Fruit fly (Drosophila melanogaster): ENCODE measurements around the gene hyx.

hyx gene

dm6 chr3R:9014859-9015466 lies 23.6 kb upstream of the hyx start, which contains the start of the genes Kcmf1, Sf3b5 and CG11986:
Gene Kcmf1 (minus strand): TSS chr3R:9014909.
Gene Sf3b5 (minus strand): TSS chr3R:9015341.
Gene CG11986 (plus strand): TSS chr3R:9015446.
- TF ChIP-seq Hr96 (GFP tag; optimal IDR thresholded peaks at IDR 0.05) (no peak), Crg-1 (GFP tag; optimal IDR thresholded peaks at IDR 0.05) (no peak), CG11617 (GFP tag; optimal IDR thresholded peaks at IDR 0.05) (no peak), CG1620 (GFP tag; optimal IDR thresholded peaks at IDR 0.05) (no peak), CG7101 (tag; optimal IDR thresholded peaks at IDR 0.05) (no peak), CG7045 (GFP tag; optimal IDR thresholded peaks at IDR 0.05) (no peak), cic (GFP tag; optimal IDR thresholded peaks at IDR 0.05) (no peak), Mnt (GFP tag; optimal IDR thresholded peaks at IDR 0.05) (no peak), toe (GFP tag; optimal IDR thresholded peaks at IDR 0.05) (no peak), pad (GFP tag; optimal IDR thresholded peaks at IDR 0.05) (no peak), CG12768 (GFP tag; optimal IDR thresholded peaks at IDR 0.05) (no peak), CG5204 (GFP tag; optimal IDR thresholded peaks at IDR 0.05) (no peak), ovo (GFP tag; optimal IDR thresholded peaks at IDR 0.05) (no peak), bab1 (GFP tag; optimal IDR thresholded peaks at IDR 0.05) (no peak)

- TF ChIP-seq cnc (optimal IDR thresholded peaks at IDR 0.05) (no peak), kay (GFP tag; ENCODE audit: borderline replicate concordance) (no peak), tj (GFP tag; optimal IDR thresholded peaks at IDR 0.05) (peak; percentile 95), ovo (GFP tag; optimal IDR thresholded peaks at IDR 0.05) (no peak), CG7045 (GFP tag; optimal IDR thresholded peaks at IDR 0.05) (no peak), cic (GFP tag; optimal IDR thresholded peaks at IDR 0.05) (no peak), CG12768 (GFP tag; optimal IDR thresholded peaks at IDR 0.05) (no peak), Crg-1 (GFP tag; optimal IDR thresholded peaks at IDR 0.05) (no peak), Hr96 (GFP tag; optimal IDR thresholded peaks at IDR 0.05) (no peak), toe (GFP tag; optimal IDR thresholded peaks at IDR 0.05) (no peak), CG1620 (GFP tag; optimal IDR thresholded peaks at IDR 0.05) (no peak), CG14711 (tag; optimal IDR thresholded peaks at IDR 0.05) (no peak), bab1 (GFP tag; optimal IDR thresholded peaks at IDR 0.05) (peak; percentile 17), CG33017 (tag; optimal IDR thresholded peaks at IDR 0.05) (no peak), pad (GFP tag; optimal IDR thresholded peaks at IDR 0.05) (no peak), Clk (GFP tag; optimal IDR thresholded peaks at IDR 0.05) (no peak)
Measured at dm6 chr3R:9016869-9017268, 21.7 kb upstream of the hyx start.

dm6 chr3R:9019689-9020138 lies 18.8 kb upstream of the hyx start, which contains the start of gene tgo:
Gene tgo (minus strand): TSS chr3R:9020022.
- TF ChIP-seq CG7101 (tag; optimal IDR thresholded peaks at IDR 0.05) = peak; percentile 2
- TF ChIP-seq cnc (optimal IDR thresholded peaks at IDR 0.05) = no peak
- TF ChIP-seq bab1 (GFP tag; optimal IDR thresholded peaks at IDR 0.05) = peak; percentile 65
- no peak for TF ChIP-seq toe (GFP tag; optimal IDR thresholded peaks at IDR 0.05)
- TF ChIP-seq Clk (GFP tag; optimal IDR thresholded peaks at IDR 0.05) = no peak
- peak; percentile 44 for TF ChIP-seq cic (GFP tag; optimal IDR thresholded peaks at IDR 0.05)
- TF ChIP-seq tj (GFP tag; optimal IDR thresholded peaks at IDR 0.05) = peak; percentile 69
- peak; percentile 16 for TF ChIP-seq pad (GFP tag; optimal IDR thresholded peaks at IDR 0.05)
- peak; percentile 17 for TF ChIP-seq CG11617 (GFP tag; optimal IDR thresholded peaks at IDR 0.05)
- no peak for TF ChIP-seq Hr96 (GFP tag; optimal IDR thresholded peaks at IDR 0.05)
- no peak for TF ChIP-seq CG5204 (GFP tag; optimal IDR thresholded peaks at IDR 0.05)
- no peak for TF ChIP-seq ovo (GFP tag; optimal IDR thresholded peaks at IDR 0.05)
- TF ChIP-seq Crg-1 (GFP tag; optimal IDR thresholded peaks at IDR 0.05) = peak; percentile 14
- no peak for TF ChIP-seq CG1620 (GFP tag; optimal IDR thresholded peaks at IDR 0.05)
- no peak for TF ChIP-seq kay (GFP tag; ENCODE audit: borderline replicate concordance)
- TF ChIP-seq Mnt (GFP tag; optimal IDR thresholded peaks at IDR 0.05) = peak; percentile 53
- no peak for TF ChIP-seq CG12768 (GFP tag; optimal IDR thresholded peaks at IDR 0.05)
- no peak for TF ChIP-seq CG7045 (GFP tag; optimal IDR thresholded peaks at IDR 0.05)
- no peak for TF ChIP-seq CG14711 (tag; optimal IDR thresholded peaks at IDR 0.05)
- no peak for TF ChIP-seq CG33017 (tag; optimal IDR thresholded peaks at IDR 0.05)

dm6 chr3R:9023934-9024333 lies 14.6 kb upstream of the hyx start:
- no peak for TF ChIP-seq Hr96 (GFP tag; optimal IDR thresholded peaks at IDR 0.05)
- no peak for TF ChIP-seq CG33017 (tag; optimal IDR thresholded peaks at IDR 0.05)
- no peak for TF ChIP-seq cic (GFP tag; optimal IDR thresholded peaks at IDR 0.05)
- no peak for TF ChIP-seq kay (GFP tag; ENCODE audit: borderline replicate concordance)
- TF ChIP-seq CG5204 (GFP tag; optimal IDR thresholded peaks at IDR 0.05) = no peak
- no peak for TF ChIP-seq pad (GFP tag; optimal IDR thresholded peaks at IDR 0.05)
- TF ChIP-seq Mnt (GFP tag; optimal IDR thresholded peaks at IDR 0.05) = no peak
- no peak for TF ChIP-seq CG7045 (GFP tag; optimal IDR thresholded peaks at IDR 0.05)
- no peak for TF ChIP-seq CG14711 (tag; optimal IDR thresholded peaks at IDR 0.05)
- TF ChIP-seq Crg-1 (GFP tag; optimal IDR thresholded peaks at IDR 0.05) = no peak
- TF ChIP-seq CG12768 (GFP tag; optimal IDR thresholded peaks at IDR 0.05) = no peak
- TF ChIP-seq tj (GFP tag; optimal IDR thresholded peaks at IDR 0.05) = no peak
- no peak for TF ChIP-seq ovo (GFP tag; optimal IDR thresholded peaks at IDR 0.05)
- no peak for TF ChIP-seq bab1 (GFP tag; optimal IDR thresholded peaks at IDR 0.05)
- no peak for TF ChIP-seq CG11617 (GFP tag; optimal IDR thresholded peaks at IDR 0.05)
- no peak for TF ChIP-seq toe (GFP tag; optimal IDR thresholded peaks at IDR 0.05)

- TF ChIP-seq CG33017 (tag; optimal IDR thresholded peaks at IDR 0.05) = no peak
- TF ChIP-seq CG5204 (GFP tag; optimal IDR thresholded peaks at IDR 0.05) = no peak
- TF ChIP-seq kay (GFP tag; ENCODE audit: borderline replicate concordance) = no peak
- no peak for TF ChIP-seq pad (GFP tag; optimal IDR thresholded peaks at IDR 0.05)
- TF ChIP-seq tj (GFP tag; optimal IDR thresholded peaks at IDR 0.05) = no peak
- no peak for TF ChIP-seq CG1620 (GFP tag; optimal IDR thresholded peaks at IDR 0.05)
- TF ChIP-seq Clk (GFP tag; optimal IDR thresholded peaks at IDR 0.05) = no peak
- TF ChIP-seq Mnt (GFP tag; optimal IDR thresholded peaks at IDR 0.05) = no peak
- no peak for TF ChIP-seq cnc (optimal IDR thresholded peaks at IDR 0.05)
- no peak for TF ChIP-seq Crg-1 (GFP tag; optimal IDR thresholded peaks at IDR 0.05)
- no peak for TF ChIP-seq ovo (GFP tag; optimal IDR thresholded peaks at IDR 0.05)
- no peak for TF ChIP-seq toe (GFP tag; optimal IDR thresholded peaks at IDR 0.05)
- TF ChIP-seq CG7045 (GFP tag; optimal IDR thresholded peaks at IDR 0.05) = no peak
- no peak for TF ChIP-seq CG7101 (tag; optimal IDR thresholded peaks at IDR 0.05)
- no peak for TF ChIP-seq CG11617 (GFP tag; optimal IDR thresholded peaks at IDR 0.05)
- no peak for TF ChIP-seq CG14711 (tag; optimal IDR thresholded peaks at IDR 0.05)
Measured at dm6 chr3R:9024835-9025510, 13.6 kb upstream of the hyx start.
